Fruit fly (Drosophila melanogaster) whole organism, embryonic: Measurements from ENCODE around the gene galla-2.

Experiments
- CG10366 ChIP-seq: fragments of 200-800 bp; sonication (Bioruptor generic); IDR thresholded peaks from 2 replicates; pipeline ENCODE4 v1.3.6; 2022; ENCODE audit warnings: missing biosample characterization, missing genetic modification characterization
- CG12104 ChIP-seq: fragments of 200-800 bp; sonication (Bioruptor generic); optimal IDR thresholded peaks from 3 replicates; lab custom pipeline; 2016; ENCODE audit warnings: missing biosample characterization, missing genetic modification characterization
- CG12236 ChIP-seq: fragments of 200-800 bp; sonication (Bioruptor generic); optimal IDR thresholded peaks from 2 replicates; lab custom pipeline; 2016; ENCODE audit warnings: missing biosample characterization, missing genetic modification characterization
- CG13296 ChIP-seq: fragments of 200-800 bp; sonication (Bioruptor generic); optimal IDR thresholded peaks from 3 replicates; lab custom pipeline; 2018; ENCODE audit warnings: missing biosample characterization, mild to moderate bottlenecking, missing genetic modification characterization
- CG13775 ChIP-seq: fragments of 200-800 bp; sonication (Bioruptor generic); optimal IDR thresholded peaks from 3 replicates; lab custom pipeline; 2017; ENCODE audit warnings: missing biosample characterization, mild to moderate bottlenecking, missing genetic modification characterization
- CG14050 ChIP-seq: fragments of 200-800 bp; sonication (Bioruptor generic); IDR thresholded peaks from 3 replicates; pipeline ENCODE4 v1.3.6; 2022; ENCODE audit warnings: missing biosample characterization, missing genetic modification characterization
- CG14965 ChIP-seq: fragments of 200-800 bp; sonication (Bioruptor generic); optimal IDR thresholded peaks from 2 replicates; lab custom pipeline; 2016; ENCODE audit warnings: missing biosample characterization, missing genetic modification characterization, borderline replicate concordance
- CG15269 ChIP-seq: fragments of 200-800 bp; sonication (Bioruptor generic); optimal IDR thresholded peaks from 2 replicates; lab custom pipeline; 2018; ENCODE audit warnings: missing biosample characterization, mild to moderate bottlenecking, missing genetic modification characterization, moderate library complexity
- CG17568 ChIP-seq: fragments of 200-800 bp; sonication (Bioruptor generic); optimal IDR thresholded peaks from 2 replicates; lab custom pipeline; 2018; ENCODE audit warnings: missing biosample characterization, mild to moderate bottlenecking, missing genetic modification characterization, moderate library complexity
- CG17612 ChIP-seq: fragments of 200-800 bp; sonication (Bioruptor generic); IDR thresholded peaks from 2 replicates; pipeline ENCODE4 v1.3.6; 2022; ENCODE audit warnings: missing biosample characterization, missing genetic modification characterization
- CG18599 ChIP-seq: fragments of 200-800 bp; sonication (Bioruptor generic); optimal IDR thresholded peaks from 3 replicates; lab custom pipeline; 2017; ENCODE audit warnings: missing biosample characterization, missing genetic modification characterization, mild to moderate bottlenecking, moderate library complexity, missing genetic modification reagents
- CG2116 ChIP-seq: fragments of 200-800 bp; sonication (Bioruptor generic); optimal IDR thresholded peaks from 3 replicates; lab custom pipeline; 2018; ENCODE audit warnings: missing biosample characterization, mild to moderate bottlenecking, missing genetic modification characterization
- CG3163 ChIP-seq: fragments of 200-800 bp; sonication (Bioruptor generic); optimal IDR thresholded peaks from 3 replicates; lab custom pipeline; 2016; ENCODE audit warnings: missing biosample characterization, missing genetic modification characterization
- CG3281 ChIP-seq: fragments of 200-800 bp; sonication (Bioruptor generic); optimal IDR thresholded peaks from 3 replicates; lab custom pipeline; 2017; ENCODE audit warnings: missing biosample characterization, mild to moderate bottlenecking, missing genetic modification characterization
- CG33557 ChIP-seq: fragments of 200-800 bp; sonication (Bioruptor generic); optimal IDR thresholded peaks from 2 replicates; lab custom pipeline; 2019; ENCODE audit warnings: missing biosample characterization, mild to moderate bottlenecking, missing genetic modification characterization, moderate library complexity
- CG3726 ChIP-seq: fragments of 200-800 bp; sonication (Bioruptor generic); IDR thresholded peaks from 3 replicates; pipeline ENCODE4, ENCODE4 v1.3.6; 2022; ENCODE audit warnings: missing biosample characterization, missing genetic modification characterization
- CG3838 ChIP-seq: fragments of 200-800 bp; sonication (Bioruptor generic); optimal IDR thresholded peaks from 3 replicates; lab custom pipeline; 2016; ENCODE audit warnings: missing biosample characterization, missing genetic modification characterization
- CG3847 ChIP-seq: fragments of 200-800 bp; sonication (Bioruptor generic); IDR thresholded peaks from 2 replicates; pipeline ENCODE4 v1.3.6; 2022; ENCODE audit warnings: missing biosample characterization, missing genetic modification characterization
- CG5245 ChIP-seq: fragments of 200-800 bp; sonication (Bioruptor generic); optimal IDR thresholded peaks from 3 replicates; lab custom pipeline; 2016; ENCODE audit warnings: missing biosample characterization, missing genetic modification characterization
- CG7556 ChIP-seq: fragments of 200-800 bp; sonication (Bioruptor generic); optimal IDR thresholded peaks from 2 replicates; lab custom pipeline; 2017; ENCODE audit warnings: missing biosample characterization, mild to moderate bottlenecking, missing genetic modification characterization
- CG7839 ChIP-seq: fragments of 200-800 bp; sonication (Bioruptor generic); optimal IDR thresholded peaks from 3 replicates; lab custom pipeline; 2018; ENCODE audit warnings: missing biosample characterization, mild to moderate bottlenecking, missing genetic modification characterization, moderate library complexity
- CG8924 ChIP-seq: fragments of 200-800 bp; optimal IDR thresholded peaks from 3 replicates; lab custom pipeline; 2019; ENCODE audit warnings: missing biosample characterization, mild to moderate bottlenecking, missing genetic modification characterization, moderate library complexity
- D19A ChIP-seq: fragments of 200-800 bp; optimal IDR thresholded peaks from 3 replicates; lab custom pipeline; 2019; ENCODE audit warnings: missing biosample characterization, mild to moderate bottlenecking, missing genetic modification characterization, moderate library complexity
- Dbx ChIP-seq: fragments of 200-800 bp; sonication (Bioruptor generic); IDR thresholded peaks from 3 replicates; pipeline ENCODE4 v1.3.6; 2022; ENCODE audit warnings: missing biosample characterization, missing genetic modification characterization
- Doc2 ChIP-seq: fragments of 200-800 bp; sonication (Bioruptor generic); IDR thresholded peaks from 2 replicates; pipeline ENCODE4 v1.3.6; 2022; ENCODE audit warnings: missing biosample characterization, missing genetic modification characterization
- Dref ChIP-seq: fragments of 200-800 bp; sonication (Bioruptor generic); IDR thresholded peaks from 2 replicates; pipeline ENCODE4 v1.3.6; 2022; ENCODE audit warnings: missing biosample characterization, missing genetic modification characterization
- Ets97D ChIP-seq: fragments of 200-800 bp; sonication (Bioruptor generic); optimal IDR thresholded peaks from 3 replicates; lab custom pipeline; 2016; ENCODE audit warnings: missing biosample characterization, missing genetic modification characterization
- H2.0 ChIP-seq: fragments of 200-800 bp; sonication (Bioruptor generic); IDR thresholded peaks from 2 replicates; pipeline ENCODE4 v1.3.6; 2022; ENCODE audit warnings: missing biosample characterization, missing genetic modification characterization
- MBD-R2 ChIP-seq: fragments of 200-800 bp; sonication (Bioruptor generic); IDR thresholded peaks from 2 replicates; pipeline ENCODE4 v1.3.6; 2022; ENCODE audit warnings: missing biosample characterization, missing genetic modification characterization
- MESR4 ChIP-seq: fragments of 200-800 bp; sonication (Bioruptor generic); optimal IDR thresholded peaks from 2 replicates; lab custom pipeline; 2018; ENCODE audit warnings: missing biosample characterization, mild to moderate bottlenecking, missing genetic modification characterization, moderate library complexity
- Sox102F ChIP-seq: fragments of 200-800 bp; sonication (Bioruptor generic); optimal IDR thresholded peaks from 2 replicates; lab custom pipeline; 2018; ENCODE audit warnings: missing biosample characterization, mild to moderate bottlenecking, missing genetic modification characterization, moderate library complexity
- Xbp1 ChIP-seq: fragments of 200-800 bp; sonication (Bioruptor generic); optimal IDR thresholded peaks from 3 replicates; lab custom pipeline; 2016; ENCODE audit warnings: missing biosample characterization, mild to moderate bottlenecking, missing genetic modification characterization
- chinmo ChIP-seq: fragments of 200-800 bp; sonication (Bioruptor generic); IDR thresholded peaks from 4 replicates; pipeline ENCODE4 v1.3.6; 2022; ENCODE audit warnings: missing biosample characterization, missing genetic modification characterization; ENCODE audit not compliant: partially characterized antibody
- crp ChIP-seq, 2 experiments: fragments of 200-800 bp; sonication (Bioruptor generic); optimal IDR thresholded peaks; 2 replicates in 1 of 2; 3 replicates in 1 of 2; lab custom pipeline; 2017; ENCODE audit warnings: missing biosample characterization in 2 of 2, missing genetic modification characterization in 2 of 2, mild to moderate bottlenecking in 1 of 2, moderate library complexity in 1 of 2
- danr ChIP-seq: fragments of 200-800 bp; sonication (Bioruptor generic); IDR thresholded peaks from 2 replicates; pipeline ENCODE4 v1.3.6; 2022; ENCODE audit warnings: missing biosample characterization, missing genetic modification characterization
- dmrt11E ChIP-seq: fragments of 200-800 bp; sonication (Bioruptor generic); optimal IDR thresholded peaks from 3 replicates; lab custom pipeline; 2018; ENCODE audit warnings: missing biosample characterization, mild to moderate bottlenecking, missing genetic modification characterization, moderate library complexity
- fru ChIP-seq: fragments of >200 bp; optimal IDR thresholded peaks from 2 replicates; lab custom pipeline; 2017
- grau ChIP-seq: fragments of 200-800 bp; optimal IDR thresholded peaks from 3 replicates; lab custom pipeline; 2019; ENCODE audit warnings: missing biosample characterization, mild to moderate bottlenecking, missing genetic modification characterization, moderate library complexity
- kay ChIP-seq: fragments of 200-800 bp; sonication (Bioruptor generic); optimal IDR thresholded peaks from 2 replicates; lab custom pipeline; 2016; ENCODE audit warnings: missing biosample characterization, missing genetic modification characterization
- lmd ChIP-seq: fragments of 200-800 bp; sonication (Bioruptor generic); IDR thresholded peaks from 2 replicates; pipeline ENCODE4 v1.3.6; 2022; ENCODE audit warnings: missing biosample characterization, missing genetic modification characterization
- mam ChIP-seq: fragments of 200-800 bp; sonication (Bioruptor generic); optimal IDR thresholded peaks from 3 replicates; lab custom pipeline; 2016; ENCODE audit warnings: missing biosample characterization, missing genetic modification characterization
- nerfin-1 ChIP-seq: fragments of 200-800 bp; sonication (Bioruptor generic); optimal IDR thresholded peaks from 3 replicates; lab custom pipeline; 2019; ENCODE audit warnings: missing biosample characterization, mild to moderate bottlenecking, missing genetic modification characterization, moderate library complexity
- nom ChIP-seq: fragments of 200-800 bp; sonication (Bioruptor generic); optimal IDR thresholded peaks from 2 replicates; lab custom pipeline; 2017; ENCODE audit warnings: missing biosample characterization, missing genetic modification characterization, mild to moderate bottlenecking, moderate library complexity, missing genetic modification reagents
- oc ChIP-seq: fragments of 200-800 bp; sonication (Bioruptor generic); optimal IDR thresholded peaks from 2 replicates; lab custom pipeline; 2018; ENCODE audit warnings: missing biosample characterization, mild to moderate bottlenecking, missing genetic modification characterization, moderate library complexity
- p53 ChIP-seq: fragments of 200-800 bp; sonication (Bioruptor generic); optimal IDR thresholded peaks from 2 replicates; lab custom pipeline; 2016; ENCODE audit warnings: missing biosample characterization, missing genetic modification characterization
- pan ChIP-seq, 4 experiments: fragments of >200 bp in 3 of 4; fragments of 200-800 bp in 1 of 4; sonication (Bioruptor generic) in 1 of 4; optimal IDR thresholded peaks in 3 of 4; IDR thresholded peaks in 1 of 4; 2 replicates each; pipeline versions ENCODE4 v1.3.6 to Lab custom; 2017 to 2022; ENCODE audit warnings: missing biosample characterization in 2 of 4, missing genetic modification characterization in 2 of 4, mixed read lengths in 1 of 4
- ro ChIP-seq: fragments of 200-800 bp; sonication (Bioruptor generic); IDR thresholded peaks from 2 replicates; pipeline ENCODE4 v1.3.6; 2022; ENCODE audit warnings: missing biosample characterization, missing genetic modification characterization
- slp2 ChIP-seq: fragments of 200-800 bp; sonication (Bioruptor generic); optimal IDR thresholded peaks from 2 replicates; lab custom pipeline; 2016; ENCODE audit warnings: missing biosample characterization, missing genetic modification characterization
- stc ChIP-seq: fragments of 200-800 bp; sonication (Bioruptor generic); IDR thresholded peaks from 2 replicates; pipeline ENCODE4 v1.3.6; 2022; ENCODE audit warnings: missing biosample characterization, missing genetic modification characterization
- vfl ChIP-seq: fragments of 200-800 bp; sonication (Bioruptor generic); optimal IDR thresholded peaks from 2 replicates; lab custom pipeline; 2016; ENCODE audit warnings: missing biosample characterization, missing genetic modification characterization
- yki ChIP-seq: fragments of >200 bp; optimal IDR thresholded peaks from 3 replicates; lab custom pipeline; 2018

Gene galla-2

dm6 chr3L:10897534-10898255 lies 15.0 kb downstream of the galla-2 start (continued):
- TF ChIP-seq CG3847 (GFP tag; lab: Robert Waterston, UW) (no peak), oc (tag; lab: Kevin White, UChicago) (no peak), Xbp1 (GFP tag; lab: Kevin White, UChicago) (no peak), nerfin-1 (no peak), CG3838 (no peak), CG17568 (GFP tag; lab: Kevin White, UChicago) (no peak), yki (no peak), CG10366 (GFP tag; lab: Robert Waterston, UW) (no peak), Sox102F (GFP tag; lab: Kevin White, UChicago) (no peak), CG3163 (GFP tag; lab: Kevin White, UChicago) (no peak), pan (optimal IDR thresholded peaks at IDR 0.05; lab: Kevin White, UChicago) (no peak), pan (GFP tag; optimal IDR thresholded peaks at IDR 0.05 in 1 of 2, IDR thresholded peaks at IDR 0.05 in 1 of 2) (peak in 1 of 2 experiments; percentile 43), grau (peak; percentile 0), CG7839 (tag; lab: Kevin White, UChicago) (no peak), CG13775 (no peak), MESR4 (GFP tag; lab: Kevin White, UChicago) (no peak), Dbx (GFP tag; lab: Robert Waterston, UW) (no peak), Dref (GFP tag; lab: Robert Waterston, UW) (no peak), lmd (no peak), p53 (no peak), ro (GFP tag; lab: Robert Waterston, UW) (no peak), slp2 (GFP tag; lab: Kevin White, UChicago) (no peak), CG33557 (no peak), fru (lab: Kevin White, UChicago) (no peak), Doc2 (GFP tag; lab: Robert Waterston, UW) (no peak), CG12236 (no peak), nom (no peak), CG7556 (GFP tag; lab: Kevin White, UChicago) (no peak), Ets97D (no peak), CG15269 (no peak), stc (GFP tag; lab: Robert Waterston, UW) (no peak), CG17612 (GFP tag; lab: Robert Waterston, UW) (no peak), danr (no peak), kay (no peak), vfl (GFP tag; lab: Kevin White, UChicago) (no peak), CG14050 (GFP tag; lab: Robert Waterston, UW) (no peak), mam (GFP tag; lab: Kevin White, UChicago) (no peak), D19A (tag; lab: Kevin White, UChicago) (peak; percentile 57), crp (GFP tag; optimal IDR thresholded peaks at IDR 0.05; lab: Kevin White, UChicago) (no peak), CG8924 (tag; lab: Kevin White, UChicago) (no peak), H2.0 (peak; percentile 44), MBD-R2 (GFP tag; lab: Robert Waterston, UW) (no peak), CG2116 (GFP tag; lab: Kevin White, UChicago) (no peak), chinmo (GFP tag; lab: Robert Waterston, UW) (peak; percentile 83; the same call in 2 of the 4 replicates), dmrt11E (tag; lab: Kevin White, UChicago) (no peak), CG18599 (GFP tag; lab: Kevin White, UChicago) (no peak), CG14965 (GFP tag; lab: Kevin White, UChicago) (no peak), CG5245 (no peak), CG3281 (GFP tag; lab: Kevin White, UChicago) (no peak), CG12104 (GFP tag; lab: Kevin White, UChicago) (no peak), CG13296 (GFP tag; lab: Kevin White, UChicago) (no peak), CG3726 (GFP tag; lab: Robert Waterston, UW) (no peak)
